Worm (Caenorhabditis elegans): Measurements from ENCODE around the gene tsen-54.

The tsen-54 gene

DNA sequence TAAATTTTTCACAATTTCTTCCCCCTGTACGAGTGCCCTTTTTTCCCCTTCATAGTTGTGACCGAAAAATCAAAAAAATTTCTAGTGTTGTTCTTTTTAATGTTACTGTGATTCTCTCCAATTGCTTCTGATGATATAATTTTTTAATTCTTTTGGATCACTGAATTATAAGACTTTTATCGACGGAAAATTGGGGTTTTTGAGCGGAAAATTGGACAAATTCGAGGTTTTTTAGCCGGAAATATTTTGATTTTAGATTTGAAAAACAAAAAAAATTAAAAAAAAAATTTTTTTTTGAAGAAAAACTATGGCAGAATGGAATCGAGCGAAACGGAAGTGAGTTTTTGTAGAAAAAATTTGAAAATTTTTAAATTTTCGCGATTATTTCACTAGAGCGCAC lies at the start of gene tsen-54:
Gene tsen-54, plus strand, starts transcription at position 301 of the 400 bp plus-strand sequence.
- TF ChIP-seq dao-5 (tag; optimal IDR thresholded peaks at IDR 0.05): no peak
- no peak for TF ChIP-seq W03F9.2 (tag; optimal IDR thresholded peaks at IDR 0.05)
- TF ChIP-seq him-1 (tag; optimal IDR thresholded peaks at IDR 0.05): no peak

DNA sequence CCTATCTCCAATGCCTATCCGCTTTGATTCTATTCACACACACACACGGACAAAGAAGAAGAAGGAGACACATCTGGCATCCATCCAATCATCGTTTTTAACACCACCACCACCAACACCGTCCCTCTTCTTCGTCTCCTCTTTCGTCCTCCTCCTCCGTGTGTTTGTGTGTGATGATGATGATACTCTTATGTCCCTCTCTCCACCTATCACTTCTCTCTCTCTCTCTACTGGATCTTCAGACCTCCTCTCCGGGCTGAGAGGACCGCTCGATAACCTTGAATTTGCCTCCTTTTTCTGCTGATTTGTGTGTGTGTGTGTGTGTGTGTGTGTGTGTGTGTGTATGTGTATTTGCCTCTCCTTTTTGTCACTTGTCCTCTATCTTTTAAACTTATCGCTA lies 47.0 kb upstream of the tsen-54 start:
- TF ChIP-seq dao-5 (tag; optimal IDR thresholded peaks at IDR 0.05) (no peak), him-1 (tag; optimal IDR thresholded peaks at IDR 0.05) (no peak), W03F9.2 (tag; optimal IDR thresholded peaks at IDR 0.05) (no peak)

DNA sequence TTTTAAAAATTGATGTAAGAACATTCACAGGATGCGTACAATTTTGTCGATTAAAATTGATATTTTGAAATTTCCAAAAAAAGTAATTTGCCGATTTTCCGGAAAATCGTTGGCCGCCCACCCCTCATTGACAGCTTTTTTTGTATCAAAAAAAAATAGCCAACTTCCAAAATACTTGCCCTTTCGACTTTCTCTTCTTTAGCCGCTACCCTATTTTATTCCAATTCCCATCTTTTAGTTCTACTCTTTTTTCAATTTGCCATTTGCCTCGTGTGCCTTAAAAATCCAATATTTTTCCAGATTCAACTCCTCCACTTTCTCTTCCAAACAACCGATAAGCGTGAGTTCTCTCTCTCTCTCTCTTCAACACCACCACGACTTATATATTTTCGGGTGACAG lies 46.0 kb upstream of the tsen-54 start, which contains the start of gene egl-18:
Gene egl-18, plus strand, starts transcription at position 301 of the 400 bp plus-strand sequence.
- TF ChIP-seq him-1 (tag; optimal IDR thresholded peaks at IDR 0.05) (no peak), dao-5 (tag; optimal IDR thresholded peaks at IDR 0.05) (no peak), W03F9.2 (tag; optimal IDR thresholded peaks at IDR 0.05) (no peak)

DNA sequence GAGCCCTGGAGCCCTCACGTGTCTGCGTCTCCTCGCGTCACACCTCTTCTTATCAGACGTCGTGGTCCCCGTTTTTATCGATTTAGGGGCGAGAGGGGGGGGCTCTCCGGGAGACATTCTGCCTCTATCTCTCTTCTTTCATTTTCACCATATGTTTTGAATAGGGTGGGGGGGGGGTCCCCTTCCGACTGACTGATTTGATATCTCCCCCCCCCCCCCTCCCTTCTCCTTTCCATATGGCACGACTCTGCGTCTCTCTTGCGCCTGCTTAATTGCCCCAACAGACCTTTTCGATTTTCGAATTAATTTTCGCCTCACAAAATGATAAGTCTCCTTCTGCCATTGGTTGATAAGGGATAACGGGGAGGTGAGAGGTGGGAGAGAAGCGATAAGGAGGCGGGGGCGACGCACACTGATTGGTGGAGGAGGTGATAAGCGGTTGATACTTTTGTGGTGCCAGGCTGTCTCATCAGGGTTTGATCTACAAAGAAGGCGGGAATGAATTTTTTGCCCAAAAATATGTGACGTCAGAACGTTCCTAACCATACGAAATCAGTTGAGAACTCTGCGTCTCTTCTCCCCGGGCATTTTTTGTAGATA lies 43.8 kb upstream of the tsen-54 start:
- TF ChIP-seq dao-5 (tag; optimal IDR thresholded peaks at IDR 0.05) (no peak), W03F9.2 (tag; optimal IDR thresholded peaks at IDR 0.05) (no peak), him-1 (tag; optimal IDR thresholded peaks at IDR 0.05) (no peak)

DNA sequence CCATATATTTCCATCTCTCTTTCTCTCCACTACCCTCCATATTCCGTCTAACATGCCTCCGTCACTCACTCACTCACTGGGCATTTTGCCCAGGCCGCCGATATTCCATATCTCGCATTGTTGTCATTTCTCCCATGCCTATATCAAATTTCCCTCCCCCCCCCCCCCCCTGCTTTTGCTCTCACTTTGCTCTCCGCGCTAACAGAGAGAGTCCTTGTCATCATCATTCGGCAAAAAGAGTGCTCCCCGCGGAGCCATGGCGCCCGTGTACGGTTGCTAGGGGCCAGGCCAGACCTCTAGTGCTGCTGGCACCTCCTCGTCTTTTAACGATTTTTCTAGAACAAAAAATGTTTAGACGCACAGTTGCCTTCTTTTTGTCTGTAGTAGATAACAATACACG lies 42.7 kb upstream of the tsen-54 start:
- no peak for TF ChIP-seq W03F9.2 (tag; optimal IDR thresholded peaks at IDR 0.05)
- TF ChIP-seq dao-5 (tag; optimal IDR thresholded peaks at IDR 0.05): no peak
- TF ChIP-seq him-1 (tag; optimal IDR thresholded peaks at IDR 0.05): no peak

DNA sequence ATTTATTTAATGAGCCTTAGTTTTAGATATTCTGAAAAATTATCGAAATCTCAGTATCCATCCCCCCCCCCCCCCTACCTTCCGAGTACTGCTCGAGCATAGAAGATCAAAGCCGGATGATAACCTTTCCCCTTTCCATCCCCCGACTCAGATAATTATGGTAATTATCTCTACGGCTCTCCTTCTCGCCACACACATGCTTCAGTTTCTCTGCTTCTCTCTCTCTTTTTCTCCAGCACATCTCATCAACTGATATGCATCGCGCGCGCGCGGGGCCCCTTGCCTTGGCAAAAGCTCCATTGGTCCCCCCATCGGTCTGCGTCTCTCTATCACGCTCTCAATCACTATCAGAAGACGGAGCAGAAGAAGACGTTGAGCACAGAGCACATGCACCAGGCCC lies 41.3 kb upstream of the tsen-54 start:
- TF ChIP-seq him-1 (tag; optimal IDR thresholded peaks at IDR 0.05) (no peak), dao-5 (tag; optimal IDR thresholded peaks at IDR 0.05) (no peak), W03F9.2 (tag; optimal IDR thresholded peaks at IDR 0.05) (no peak)

DNA sequence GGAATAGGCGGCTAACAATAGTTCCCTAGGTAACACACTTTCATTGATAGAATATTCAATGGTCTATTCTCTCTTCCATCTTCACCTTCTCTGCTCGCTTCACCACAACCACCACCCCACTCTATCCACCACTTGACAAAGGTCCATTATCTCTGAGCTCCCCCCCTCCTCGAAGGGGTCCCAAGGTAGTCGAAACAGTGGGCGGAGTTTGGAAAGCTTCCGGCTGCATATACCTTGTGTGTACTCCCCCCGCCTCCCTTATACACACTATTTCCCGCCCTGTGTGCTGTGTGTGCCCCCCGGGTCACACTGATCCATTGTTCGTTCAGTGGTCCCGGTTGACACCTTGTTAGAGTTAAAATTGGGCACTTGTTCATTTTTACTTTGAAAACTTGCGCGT lies 39.5 kb upstream of the tsen-54 start:
- TF ChIP-seq him-1 (tag; optimal IDR thresholded peaks at IDR 0.05): no peak
- TF ChIP-seq W03F9.2 (tag; optimal IDR thresholded peaks at IDR 0.05): no peak
- TF ChIP-seq dao-5 (tag; optimal IDR thresholded peaks at IDR 0.05): no peak

DNA sequence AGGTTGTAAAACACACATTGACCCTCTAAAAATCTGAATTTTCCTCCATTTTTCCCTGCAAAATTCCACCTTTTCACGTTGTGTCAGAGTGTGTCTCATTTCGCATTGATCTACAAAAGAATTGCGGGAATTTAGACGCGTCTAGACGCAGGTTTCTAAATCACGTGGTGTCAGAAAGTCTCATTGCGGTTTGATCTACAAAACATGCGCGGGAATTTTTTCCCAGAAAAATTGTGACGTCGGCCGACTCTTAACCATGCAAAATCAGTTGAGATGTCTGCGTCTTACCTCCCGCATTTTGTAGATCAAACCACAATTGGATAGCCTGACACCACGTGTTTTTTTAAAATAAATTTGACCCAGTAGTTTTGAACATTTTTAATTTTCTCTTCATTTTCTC lies 39.1 kb upstream of the tsen-54 start:
- TF ChIP-seq him-1 (tag; optimal IDR thresholded peaks at IDR 0.05): no peak

DNA sequence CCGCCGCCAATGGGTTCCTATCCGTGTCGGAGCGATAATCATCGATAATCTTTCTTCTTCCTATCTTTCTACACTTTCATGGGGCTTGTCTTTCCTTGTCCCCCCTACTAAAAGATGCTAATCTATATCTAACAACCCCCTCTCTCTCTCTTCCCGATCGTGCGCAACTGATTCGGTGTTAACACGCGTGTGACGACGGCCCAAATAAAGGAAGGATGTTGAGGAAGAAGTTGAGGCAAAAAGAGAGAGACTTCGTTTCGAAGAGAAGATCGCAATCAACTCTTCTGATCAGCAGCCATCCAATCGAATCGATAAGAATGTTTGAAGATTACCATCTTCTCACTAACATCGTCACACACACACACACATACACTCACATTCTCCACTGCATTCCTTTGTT lies 36.7 kb upstream of the tsen-54 start:
- TF ChIP-seq dao-5 (tag; optimal IDR thresholded peaks at IDR 0.05) (no peak), W03F9.2 (tag; optimal IDR thresholded peaks at IDR 0.05) (no peak), him-1 (tag; optimal IDR thresholded peaks at IDR 0.05) (no peak)

DNA sequence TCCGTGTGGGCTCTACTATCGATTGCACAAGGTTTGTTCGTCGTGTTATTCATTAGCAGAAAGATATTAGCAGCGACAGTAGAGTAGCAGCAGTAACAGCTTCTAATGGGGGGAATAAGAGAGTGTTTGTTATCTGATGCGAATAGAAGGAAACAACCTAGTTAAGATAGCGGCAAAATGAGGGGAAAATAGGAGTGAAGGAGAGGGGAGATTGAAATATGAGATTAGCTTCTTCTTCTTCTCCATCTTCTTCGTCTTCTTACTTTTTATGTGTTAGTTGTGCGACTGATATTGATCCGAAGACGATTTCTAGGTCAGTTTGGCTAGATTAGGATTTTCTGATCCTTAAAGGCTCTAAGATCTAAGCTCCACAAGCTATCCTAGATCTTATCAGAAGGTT lies 33.1 kb upstream of the tsen-54 start:
- no peak for TF ChIP-seq him-1 (tag; optimal IDR thresholded peaks at IDR 0.05)
- TF ChIP-seq W03F9.2 (tag; optimal IDR thresholded peaks at IDR 0.05): no peak
- TF ChIP-seq dao-5 (tag; optimal IDR thresholded peaks at IDR 0.05): no peak

DNA sequence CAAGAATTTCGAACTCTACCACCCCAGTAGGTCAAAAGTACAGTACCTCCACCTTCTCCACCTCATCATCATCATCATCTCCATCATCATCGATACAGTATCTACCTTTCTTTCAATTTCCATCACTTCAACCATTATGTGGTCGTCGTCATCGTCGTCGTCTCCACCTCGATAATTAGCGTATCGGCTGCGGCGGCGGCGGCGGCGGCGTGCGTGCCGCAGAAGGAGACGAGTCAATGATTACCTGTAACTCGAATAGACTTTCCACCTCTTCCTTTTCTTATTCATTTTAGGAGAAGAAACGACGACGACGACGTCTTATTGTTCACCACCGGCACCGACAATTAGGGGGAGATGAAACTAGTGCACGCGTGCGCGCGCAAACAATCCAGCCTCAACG lies 32.4 kb upstream of the tsen-54 start:
- TF ChIP-seq W03F9.2 (tag; optimal IDR thresholded peaks at IDR 0.05): no peak
- TF ChIP-seq dao-5 (tag; optimal IDR thresholded peaks at IDR 0.05): no peak

DNA sequence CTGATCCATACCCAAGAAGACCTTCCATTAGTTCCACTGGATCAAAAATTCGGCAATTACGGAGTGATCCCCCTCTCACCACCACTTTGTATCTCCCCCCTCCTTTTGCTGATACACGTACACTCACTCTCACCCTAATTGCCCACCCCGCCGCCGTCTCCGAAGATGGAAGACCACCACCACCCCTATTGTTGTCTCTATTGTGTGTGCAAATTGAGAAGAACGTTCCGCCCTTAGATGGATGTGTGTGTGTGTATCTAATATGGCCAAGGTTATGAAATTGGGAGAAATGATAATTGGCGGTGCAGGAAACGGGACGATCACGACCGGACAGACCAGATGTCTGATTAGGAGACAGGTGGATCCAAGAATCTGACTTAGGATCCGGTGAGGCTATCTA lies 31.7 kb upstream of the tsen-54 start:
- no peak for TF ChIP-seq dao-5 (tag; optimal IDR thresholded peaks at IDR 0.05)
- TF ChIP-seq him-1 (tag; optimal IDR thresholded peaks at IDR 0.05): no peak
- no peak for TF ChIP-seq W03F9.2 (tag; optimal IDR thresholded peaks at IDR 0.05)

DNA sequence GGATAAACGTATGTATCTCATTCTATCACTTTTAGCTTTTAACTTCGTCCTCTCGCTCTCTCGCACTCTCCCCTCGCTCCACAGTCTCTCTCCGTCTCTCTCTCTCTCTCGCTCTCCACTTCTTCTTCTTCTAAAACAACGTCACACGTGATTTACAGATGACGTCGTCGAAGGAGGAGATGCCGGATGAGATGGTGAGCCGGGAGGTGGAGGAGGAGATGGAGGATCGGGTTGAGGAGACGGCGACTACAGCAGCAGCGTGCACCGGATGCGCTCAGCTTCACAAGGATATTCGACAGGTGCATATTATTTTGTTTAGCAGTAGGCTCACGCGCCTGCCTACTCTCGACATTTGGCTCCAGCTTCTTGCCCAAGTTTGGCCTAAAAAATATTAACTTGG lies 30.2 kb upstream of the tsen-54 start, which contains the start of gene elt-6:
Gene elt-6, plus strand, starts transcription at position 159 of the 400 bp plus-strand sequence.
- TF ChIP-seq dao-5 (tag; optimal IDR thresholded peaks at IDR 0.05) (no peak), W03F9.2 (tag; optimal IDR thresholded peaks at IDR 0.05) (no peak), him-1 (tag; optimal IDR thresholded peaks at IDR 0.05) (no peak)

DNA sequence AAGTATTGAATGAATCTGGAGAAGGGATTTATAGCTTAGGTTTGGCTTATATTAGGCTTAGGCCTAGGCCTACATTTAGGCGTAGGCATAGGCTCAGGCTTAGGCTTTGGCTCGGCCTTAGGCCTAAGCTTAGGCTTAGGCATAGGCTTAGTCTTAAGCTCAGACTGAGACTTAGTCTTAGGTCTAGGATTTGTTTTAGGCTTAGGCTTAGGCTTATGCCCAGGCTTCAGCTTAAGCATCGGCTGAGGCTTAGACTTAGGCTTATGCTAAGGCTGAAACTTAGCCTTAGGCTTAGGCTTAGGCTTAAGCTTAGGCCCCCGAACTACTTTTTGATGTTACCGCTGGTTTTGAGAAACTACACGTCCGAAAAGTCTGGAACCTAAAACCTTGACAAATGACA lies 27.5 kb upstream of the tsen-54 start:
- TF ChIP-seq him-1 (tag; optimal IDR thresholded peaks at IDR 0.05): no peak
- no peak for TF ChIP-seq W03F9.2 (tag; optimal IDR thresholded peaks at IDR 0.05)
- no peak for TF ChIP-seq dao-5 (tag; optimal IDR thresholded peaks at IDR 0.05)

DNA sequence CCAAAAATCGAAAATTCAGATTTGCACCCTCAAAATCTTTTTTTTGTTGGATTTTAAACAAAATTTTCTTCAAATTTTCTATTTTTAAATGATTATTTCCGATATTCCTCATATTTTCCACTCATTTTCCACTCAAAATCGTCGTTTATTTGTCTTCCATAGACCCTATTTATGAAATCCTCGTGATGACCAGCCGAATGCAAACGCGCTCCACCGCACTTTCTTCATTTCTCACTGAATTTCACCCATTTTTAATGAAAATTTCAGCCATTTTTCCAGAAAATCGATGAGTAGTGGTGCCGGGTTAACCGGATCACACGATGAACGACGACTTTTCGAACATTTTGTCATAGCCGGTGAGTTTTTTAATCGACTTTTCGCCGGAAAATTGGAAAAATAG lies 24.3 kb upstream of the tsen-54 start, which contains the start of gene denn-4:
Gene denn-4, plus strand, starts transcription at position 280 of the 400 bp plus-strand sequence.
- TF ChIP-seq W03F9.2 (tag; optimal IDR thresholded peaks at IDR 0.05) (no peak), dao-5 (tag; optimal IDR thresholded peaks at IDR 0.05) (no peak)
